Worm (Caenorhabditis elegans): Measurements from ENCODE around the gene rabx-5.

Gene rabx-5

DNA sequence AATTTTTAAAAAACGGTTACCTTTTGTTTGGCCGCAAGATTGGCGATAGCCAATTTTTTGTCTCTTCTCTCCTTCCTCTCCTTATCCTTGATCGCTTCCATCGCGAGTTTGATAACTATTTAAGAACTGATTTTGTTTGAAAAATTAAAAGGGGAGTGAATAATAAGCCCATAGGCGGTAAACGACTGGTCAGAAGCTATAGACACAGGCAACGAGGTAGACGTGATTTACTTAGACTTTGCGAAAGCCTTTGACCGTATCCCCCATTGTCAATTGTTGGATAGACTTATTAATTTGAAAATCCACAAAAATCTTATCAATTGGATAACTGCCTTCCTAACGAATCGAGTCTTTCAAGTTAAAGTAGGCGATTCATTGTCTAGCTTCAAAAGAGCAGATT is 18.9 kb upstream of the rabx-5 start, which contains the start of gene Y45F3A.5:
Y45F3A.5 (minus strand) TSS at position 101 of the 400 bp plus-strand sequence.
- TF ChIP-seq ceh-82 (tag; optimal IDR thresholded peaks at IDR 0.05), result no peak
- no peak for TF ChIP-seq ceh-16 (tag; optimal IDR thresholded peaks at IDR 0.05)
- no peak for TF ChIP-seq fos-1 (tag; optimal IDR thresholded peaks at IDR 0.05)
- TF ChIP-seq nhr-67 (tag; optimal IDR thresholded peaks at IDR 0.05), result no peak
- no peak for TF ChIP-seq jun-1 (tag; optimal IDR thresholded peaks at IDR 0.05)
- no peak for TF ChIP-seq egl-5 (tag; optimal IDR thresholded peaks at IDR 0.05)
- no peak for TF ChIP-seq aly-2 (tag; optimal IDR thresholded peaks at IDR 0.05)
- no peak for TF ChIP-seq eor-1 (tag; optimal IDR thresholded peaks at IDR 0.05)
- no peak for TF ChIP-seq nhr-11 (tag; optimal IDR thresholded peaks at IDR 0.05)
- no peak for TF ChIP-seq ZK546.5 (tag; optimal IDR thresholded peaks at IDR 0.05)
- TF ChIP-seq ceh-28 (tag; optimal IDR thresholded peaks at IDR 0.05), result no peak
- TF ChIP-seq tbx-2 (tag; optimal IDR thresholded peaks at IDR 0.05), result no peak
- TF ChIP-seq unc-62 (GFP tag; optimal IDR thresholded peaks at IDR 0.05), result no peak
- no peak for TF ChIP-seq egl-27 (tag; optimal IDR thresholded peaks at IDR 0.05)
- no peak for TF ChIP-seq nhr-23 (tag; optimal IDR thresholded peaks at IDR 0.05)
- TF ChIP-seq ztf-11 (tag; optimal IDR thresholded peaks at IDR 0.05), result no peak
- TF ChIP-seq nhr-77 (tag; optimal IDR thresholded peaks at IDR 0.05), result no peak
- no peak for TF ChIP-seq fkh-2 (tag; optimal IDR thresholded peaks at IDR 0.05)
- no peak for TF ChIP-seq ama-1 (optimal IDR thresholded peaks at IDR 0.05)

DNA sequence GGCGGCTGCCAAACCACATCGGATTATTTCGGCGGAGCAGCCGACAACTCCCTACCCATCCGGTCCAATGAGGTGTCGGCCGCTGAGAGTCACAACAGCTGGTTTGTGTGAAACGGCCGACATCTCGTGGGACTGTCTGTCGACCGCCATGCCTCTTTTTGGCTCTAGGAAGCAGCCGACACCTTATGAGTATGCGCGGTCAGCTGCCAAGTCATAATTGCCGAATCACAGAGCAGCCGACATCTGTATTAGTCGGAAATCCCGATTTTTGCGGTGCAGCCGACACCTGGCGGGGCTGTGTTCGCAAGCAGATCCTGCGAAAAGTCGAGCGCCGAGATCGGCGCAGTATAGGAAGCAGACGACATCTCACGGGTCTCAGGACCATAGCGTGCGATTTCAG is 13.1 kb upstream of the rabx-5 start:
- TF ChIP-seq mdl-1 (tag; optimal IDR thresholded peaks at IDR 0.05) (no peak), lin-15B (tag; optimal IDR thresholded peaks at IDR 0.05) (no peak), zag-1 (tag; optimal IDR thresholded peaks at IDR 0.05) (no peak), fkh-10 (GFP tag; optimal IDR thresholded peaks at IDR 0.05) (no peak), nhr-43 (tag; optimal IDR thresholded peaks at IDR 0.05; ENCODE audit: poor library complexity, severe bottlenecking) (no peak), egl-27 (tag; optimal IDR thresholded peaks at IDR 0.05) (no peak), ztf-11 (tag; optimal IDR thresholded peaks at IDR 0.05) (no peak), nhr-237 (tag; optimal IDR thresholded peaks at IDR 0.05) (no peak), egl-5 (tag; optimal IDR thresholded peaks at IDR 0.05) (no peak), mml-1 (tag; optimal IDR thresholded peaks at IDR 0.05) (no peak)

DNA sequence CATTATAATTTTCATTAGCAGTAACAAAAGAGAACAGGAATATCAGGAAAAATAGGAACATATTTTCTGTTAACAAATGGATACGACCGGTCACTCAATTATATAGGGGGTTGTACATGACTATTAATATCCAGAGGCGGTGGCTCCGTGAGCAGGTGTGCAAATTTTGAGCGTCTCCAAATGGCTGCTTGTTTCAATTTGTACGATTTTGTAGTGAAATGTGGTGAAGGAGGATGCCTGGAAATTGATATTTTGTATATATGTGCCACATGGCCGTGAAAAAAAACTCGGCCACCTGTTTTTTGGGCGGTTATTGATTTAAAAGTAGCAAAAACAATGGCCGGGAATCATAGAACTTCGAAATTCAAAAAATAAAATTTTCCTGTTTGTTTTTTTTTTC is 12.4 kb upstream of the rabx-5 start, which contains the start of gene Y45F3A.8:
Y45F3A.8 (minus strand) TSS at position 101 of the 400 bp plus-strand sequence.
- no peak for TF ChIP-seq nhr-28 (tag; optimal IDR thresholded peaks at IDR 0.05)
- no peak for TF ChIP-seq snpc-4 (tag; optimal IDR thresholded peaks at IDR 0.05)
- TF ChIP-seq daf-12 (tag; optimal IDR thresholded peaks at IDR 0.05), result no peak
- no peak for TF ChIP-seq ztf-4 (tag; optimal IDR thresholded peaks at IDR 0.05)
- TF ChIP-seq jun-1 (tag; optimal IDR thresholded peaks at IDR 0.05), result no peak
- no peak for TF ChIP-seq nfya-1 (tag; optimal IDR thresholded peaks at IDR 0.05; ENCODE audit: insufficient read depth)
- TF ChIP-seq nhr-12 (tag; optimal IDR thresholded peaks at IDR 0.05), result no peak
- TF ChIP-seq nhr-23 (tag; optimal IDR thresholded peaks at IDR 0.05), result no peak
- no peak for TF ChIP-seq ceh-9 (tag; optimal IDR thresholded peaks at IDR 0.05)
- no peak for TF ChIP-seq elt-1 (tag; optimal IDR thresholded peaks at IDR 0.05)
- TF ChIP-seq ZK546.5 (tag; optimal IDR thresholded peaks at IDR 0.05), result no peak
- no peak for TF ChIP-seq nhr-237 (tag; optimal IDR thresholded peaks at IDR 0.05)
- TF ChIP-seq nhr-67 (tag; optimal IDR thresholded peaks at IDR 0.05), result no peak
- no peak for TF ChIP-seq lin-39 (tag; optimal IDR thresholded peaks at IDR 0.05)
- no peak for TF ChIP-seq mml-1 (tag; optimal IDR thresholded peaks at IDR 0.05)
- TF ChIP-seq zag-1 (tag; optimal IDR thresholded peaks at IDR 0.05), result no peak

DNA sequence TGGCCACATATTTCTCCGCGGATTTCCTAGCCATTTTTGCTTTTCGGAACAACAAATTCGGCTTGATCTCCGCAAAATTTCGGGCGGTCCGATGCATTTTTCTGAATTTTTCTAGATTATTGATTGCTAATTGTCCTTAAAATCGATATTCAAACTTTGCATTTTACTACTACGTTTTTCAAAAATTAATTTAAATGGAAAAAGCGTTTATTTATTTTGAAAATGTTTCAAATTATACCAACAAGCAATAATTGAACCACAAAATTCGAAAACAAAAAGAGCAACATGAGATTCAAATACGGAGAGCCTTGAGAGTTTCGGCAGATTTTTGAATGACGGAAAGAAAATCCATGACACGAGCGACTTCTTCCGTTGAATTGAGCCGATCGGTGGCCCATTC is 10.1 kb upstream of the rabx-5 start, which contains the start of gene Y45F3A.9:
Y45F3A.9 (minus strand) TSS at position 101 of the 400 bp plus-strand sequence.
- no peak for TF ChIP-seq mml-1 (tag; optimal IDR thresholded peaks at IDR 0.05)
- TF ChIP-seq lin-15B (tag; optimal IDR thresholded peaks at IDR 0.05), result no peak
- TF ChIP-seq nhr-25 (tag; optimal IDR thresholded peaks at IDR 0.05), result no peak
- TF ChIP-seq skn-1 (tag; optimal IDR thresholded peaks at IDR 0.05), result no peak
- TF ChIP-seq egl-27 (tag; optimal IDR thresholded peaks at IDR 0.05), result no peak
- no peak for TF ChIP-seq lin-39 (tag; optimal IDR thresholded peaks at IDR 0.05)
- no peak for TF ChIP-seq nhr-76 (tag; optimal IDR thresholded peaks at IDR 0.05)
- no peak for TF ChIP-seq ztf-4 (tag; optimal IDR thresholded peaks at IDR 0.05)

Measured in whole organism, L3 larva.